Fruit fly (Drosophila melanogaster): ENCODE measurements around the gene Abd-B.

Abd-B gene

DNA sequence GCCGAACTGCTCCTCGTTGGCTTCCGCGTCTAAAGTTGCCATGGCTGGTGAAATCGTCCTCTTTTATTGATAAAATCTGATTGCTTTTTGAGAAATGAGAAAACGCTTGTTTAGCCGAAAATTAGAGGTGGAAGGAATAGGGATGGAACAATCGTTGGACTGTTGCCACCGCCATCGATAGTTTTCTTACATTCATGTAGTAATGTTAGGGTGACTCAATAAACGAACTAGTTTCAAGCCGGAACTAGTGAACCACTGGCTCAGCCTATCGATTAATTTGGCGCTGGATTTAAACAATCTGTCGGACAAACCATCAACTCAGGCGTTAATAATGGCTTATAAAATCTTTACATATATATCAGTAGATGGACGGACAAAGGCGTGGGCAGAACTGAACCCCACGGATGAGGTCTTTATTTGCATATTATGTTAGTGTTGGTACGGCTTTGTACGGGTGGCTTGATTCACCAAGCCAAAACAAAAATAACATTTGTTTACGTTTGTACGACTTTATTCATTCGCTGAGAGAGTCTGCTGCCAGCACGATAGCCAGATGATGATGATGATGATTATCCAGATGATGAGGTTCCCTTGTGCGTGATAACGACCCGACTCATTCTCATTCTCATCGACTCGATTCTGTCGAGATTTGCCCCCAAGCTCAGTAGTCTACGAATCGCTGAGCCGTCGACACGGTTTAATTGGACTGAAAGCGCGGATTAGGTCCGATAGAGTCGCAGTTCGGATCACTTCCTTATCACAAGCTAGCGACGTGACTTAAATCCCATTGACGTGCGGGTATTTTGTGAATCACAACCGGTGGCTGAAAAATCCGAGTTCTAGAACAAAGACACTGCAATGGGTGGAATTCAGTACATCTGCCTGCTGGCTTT is 30.4 kb upstream of the Abd-B start, which contains the start of the genes Sf3a1 and Irc (continued):
- 0 out of 3 replicates have a peak, but pooled peaks have one; percentile 13 for TF ChIP-seq CG6175 (GFP tag; IDR thresholded peaks at IDR 0.05)
- TF ChIP-seq CG9215 (GFP tag; IDR thresholded peaks at IDR 0.05) = no peak
- TF ChIP-seq CG2712 (tag; optimal IDR thresholded peaks at IDR 0.05) = peak; percentile 51
- TF ChIP-seq Hsf (GFP tag; optimal IDR thresholded peaks at IDR 0.05) = peak; percentile 49
- TF ChIP-seq BtbVII (GFP tag; optimal IDR thresholded peaks at IDR 0.05) = peak; percentile 0
- TF ChIP-seq CG11085 (GFP tag; IDR thresholded peaks at IDR 0.05) = no peak
- no peak for TF ChIP-seq toy (GFP tag; IDR thresholded peaks at IDR 0.05)
- TF ChIP-seq zfh2 (GFP tag; optimal IDR thresholded peaks at IDR 0.05) = peak; percentile 46
- TF ChIP-seq aop (GFP tag; IDR thresholded peaks at IDR 0.05) = no peak
- TF ChIP-seq CG3065 (GFP tag; optimal IDR thresholded peaks at IDR 0.05) = peak; percentile 30
- peak in 1 of 2 experiments; percentile 29 for TF ChIP-seq Eip74EF (GFP tag; optimal IDR thresholded peaks at IDR 0.05)
- TF ChIP-seq oc (tag; optimal IDR thresholded peaks at IDR 0.05) = peak; percentile 70
- TF ChIP-seq mld (GFP tag; IDR thresholded peaks at IDR 0.05; ENCODE audit: partially characterized antibody) = peak; percentile 91
- TF ChIP-seq sob (GFP tag; IDR thresholded peaks at IDR 0.05) = peak; percentile 39; the same call in 1 of the 2 replicates
- 0 out of 2 replicates have a peak, but pooled peaks have one; percentile 19 for TF ChIP-seq CG17328 (GFP tag; IDR thresholded peaks at IDR 0.05)
- no peak for TF ChIP-seq CG13296 (GFP tag; optimal IDR thresholded peaks at IDR 0.05)
- TF ChIP-seq Dbx (GFP tag; IDR thresholded peaks at IDR 0.05) = peak; percentile 48; the same call in 1 of the 3 replicates
- TF ChIP-seq Fer1 (GFP tag; optimal IDR thresholded peaks at IDR 0.05) = peak; percentile 9
- TF ChIP-seq p53 (GFP tag; optimal IDR thresholded peaks at IDR 0.05) = peak; percentile 53
- TF ChIP-seq CG7963 (GFP tag; IDR thresholded peaks at IDR 0.05; ENCODE audit: partially characterized antibody) = peak; percentile 90
- peak; percentile 75 for TF ChIP-seq HmgZ (tag; optimal IDR thresholded peaks at IDR 0.05)
- peak; percentile 46 for TF ChIP-seq CG32532 (GFP tag; IDR thresholded peaks at IDR 0.05)
- peak; percentile 98 for TF ChIP-seq CG13287 (GFP tag; IDR thresholded peaks at IDR 0.05; ENCODE audit: partially characterized antibody)
- TF ChIP-seq Drgx (GFP tag; IDR thresholded peaks at IDR 0.05) = peak; percentile 20; the same call in 1 of the 2 replicates
- peak; percentile 80; the same call in 1 of the 2 replicates for TF ChIP-seq vvl (GFP tag; IDR thresholded peaks at IDR 0.05)
- no peak for TF ChIP-seq odd (GFP tag; optimal IDR thresholded peaks at IDR 0.05)
- TF ChIP-seq CG2202 (tag; optimal IDR thresholded peaks at IDR 0.05) = no peak
- TF ChIP-seq CG14965 (GFP tag; optimal IDR thresholded peaks at IDR 0.05; ENCODE audit: borderline replicate concordance) = no peak
- peak; percentile 25 for TF ChIP-seq Camta (GFP tag; optimal IDR thresholded peaks at IDR 0.05)
- TF ChIP-seq CG9932 (GFP tag; IDR thresholded peaks at IDR 0.05) = peak; percentile 75
- peak; percentile 18 for TF ChIP-seq tx (GFP tag; optimal IDR thresholded peaks at IDR 0.05)
- TF ChIP-seq Dad (GFP tag; optimal IDR thresholded peaks at IDR 0.05) = peak; percentile 25
- TF ChIP-seq hkb (optimal IDR thresholded peaks at IDR 0.05) = peak; percentile 38
- 0 out of 2 replicates have a peak, but pooled peaks have one; percentile 27 for TF ChIP-seq hkb (GFP tag; IDR thresholded peaks at IDR 0.05)
- TF ChIP-seq CG11398 (GFP tag; optimal IDR thresholded peaks at IDR 0.05) = peak; percentile 13
- TF ChIP-seq CG13424 (tag; optimal IDR thresholded peaks at IDR 0.05) = peak; percentile 6
- TF ChIP-seq CG17186 (GFP tag; optimal IDR thresholded peaks at IDR 0.05) = peak; percentile 30
- peak; percentile 96 for TF ChIP-seq Dp (GFP tag; optimal IDR thresholded peaks at IDR 0.05)
- no peak for TF ChIP-seq Xbp1 (GFP tag; optimal IDR thresholded peaks at IDR 0.05)
- peak; percentile 97 for TF ChIP-seq bbx (GFP tag; IDR thresholded peaks at IDR 0.05; ENCODE audit: partially characterized antibody)
- TF ChIP-seq wdn (GFP tag; IDR thresholded peaks at IDR 0.05) = no peak
- peak; percentile 25 for TF ChIP-seq ERR (GFP tag; optimal IDR thresholded peaks at IDR 0.05)
- peak; percentile 2 for TF ChIP-seq CG15601 (tag; optimal IDR thresholded peaks at IDR 0.05)
- TF ChIP-seq CG18262 (tag; optimal IDR thresholded peaks at IDR 0.05) = peak; percentile 3
- no peak for TF ChIP-seq stc (GFP tag; IDR thresholded peaks at IDR 0.05)
- TF ChIP-seq sens (GFP tag) = peak; percentile 89
- TF ChIP-seq chinmo (GFP tag; IDR thresholded peaks at IDR 0.05; ENCODE audit: partially characterized antibody) = peak; percentile 96
- peak; percentile 94 for TF ChIP-seq Scr (GFP tag; IDR thresholded peaks at IDR 0.05; ENCODE audit: partially characterized antibody)

Measured in whole organism, embryonic.